Fruit fly (Drosophila melanogaster): Measurements from ENCODE around the gene Plp.

Plp gene

DNA sequence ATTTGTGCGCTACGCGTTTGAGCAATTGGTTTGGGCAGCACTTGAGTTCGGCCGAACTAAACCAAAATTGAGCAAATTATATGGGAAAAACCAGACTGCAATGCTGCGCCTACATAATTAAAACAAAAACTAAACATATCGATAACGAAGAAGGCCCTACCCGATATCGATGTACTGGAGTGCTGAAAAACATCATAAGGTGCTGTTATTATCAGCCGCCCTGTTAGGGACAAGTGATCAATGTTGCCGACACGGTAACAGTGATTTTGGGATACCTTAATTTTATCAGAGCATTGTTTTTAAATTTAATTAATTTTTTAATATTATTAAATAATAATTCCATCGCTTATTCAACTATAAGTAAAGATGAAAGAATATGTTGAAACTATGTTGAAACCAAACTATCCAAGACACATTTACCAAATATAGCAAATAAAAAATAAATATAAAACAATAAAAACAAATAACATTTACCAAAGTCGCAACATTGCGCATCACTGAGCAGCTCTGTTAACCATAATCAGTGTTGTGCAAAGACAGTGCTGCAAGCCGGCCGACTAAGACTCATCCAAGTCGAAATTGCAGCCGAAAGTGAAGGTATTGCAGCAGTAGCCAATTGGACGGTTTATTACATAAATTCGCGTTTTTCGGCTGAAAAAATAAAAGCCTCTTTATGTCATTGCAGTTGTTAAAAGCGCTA, at the start of gene Plp, which contains the start of the genes sstn and GlyRS:
Gene Plp (minus strand): TSS at position 136 of the 700 bp plus-strand sequence.
Gene sstn (minus strand): TSS at position 131 of the 700 bp plus-strand sequence.
Gene GlyRS (plus strand): TSS at position 554 of the 700 bp plus-strand sequence.
- TF ChIP-seq CG15710 (tag; optimal IDR thresholded peaks at IDR 0.05) = peak; percentile 25
- TF ChIP-seq Pif1B (GFP tag; optimal IDR thresholded peaks at IDR 0.05) = no peak
- TF ChIP-seq Snoo (tag; optimal IDR thresholded peaks at IDR 0.05) = no peak
- peak; percentile 47 for TF ChIP-seq CG8159 (tag; optimal IDR thresholded peaks at IDR 0.05)

DNA sequence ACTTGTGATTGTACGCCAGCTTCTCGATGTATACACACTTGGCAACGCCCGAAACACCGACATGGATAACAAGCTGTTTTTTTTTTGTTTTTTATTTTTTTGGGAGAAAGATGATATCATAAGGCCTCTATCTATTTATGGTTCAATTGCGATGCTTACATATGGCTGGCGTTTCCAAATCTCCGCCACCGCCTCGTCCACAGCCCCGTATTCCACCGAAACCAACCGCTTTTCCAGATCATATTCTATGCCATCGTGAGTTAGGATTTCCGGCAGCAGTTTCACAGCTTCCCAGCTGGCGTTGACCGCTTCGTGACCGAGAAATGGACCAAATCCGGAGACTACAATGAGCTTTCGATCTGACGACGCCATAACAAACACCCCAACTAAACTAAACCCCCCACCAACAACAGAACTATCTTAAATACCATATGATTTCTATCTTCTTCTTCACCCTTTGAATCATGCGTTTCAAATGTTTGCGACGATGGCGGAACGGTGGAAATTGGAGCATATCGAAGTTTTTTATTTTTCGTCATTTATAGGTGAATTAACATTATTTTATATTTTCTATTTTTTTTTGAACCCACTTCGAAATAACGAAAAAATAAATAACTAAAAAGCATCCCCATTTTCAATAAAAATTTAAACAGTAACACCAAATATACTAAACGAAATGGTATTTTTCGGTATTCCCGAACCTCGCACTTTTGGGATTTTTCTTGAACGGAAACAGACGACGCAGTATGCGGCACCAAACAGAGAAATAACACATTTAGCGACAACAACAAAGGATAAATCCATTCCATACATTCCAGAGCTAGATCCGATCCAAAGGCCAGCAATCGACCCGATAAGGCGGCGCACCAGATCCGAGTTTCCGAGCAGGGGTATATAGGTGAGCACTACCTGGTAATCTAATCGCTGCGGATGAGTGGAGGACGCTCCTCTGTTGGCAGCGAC, 49.4 kb upstream of the Plp start, which contains the start of the genes CG32147 and Pex3:
Gene CG32147 (minus strand): TSS at position 422 of the 963 bp plus-strand sequence.
Gene Pex3 (plus strand): TSS at position 718 of the 963 bp plus-strand sequence.
- TF ChIP-seq D1 (tag; optimal IDR thresholded peaks at IDR 0.05) (no peak), Ets98B (GFP tag; IDR thresholded peaks at IDR 0.05) (no peak), gl (tag; optimal IDR thresholded peaks at IDR 0.05) (no peak), CG10348 (GFP tag; IDR thresholded peaks at IDR 0.05) (no peak), CG14655 (GFP tag; optimal IDR thresholded peaks at IDR 0.05) (no peak), CG12605 (GFP tag; IDR thresholded peaks at IDR 0.05) (no peak; the same call in 1 of the 2 replicates), CG32121 (GFP tag; IDR thresholded peaks at IDR 0.05) (no peak), CG8159 (tag; optimal IDR thresholded peaks at IDR 0.05) (no peak), fd96Ca (GFP tag; IDR thresholded peaks at IDR 0.05) (no peak), Pif1A (GFP tag; optimal IDR thresholded peaks at IDR 0.05) (no peak), CG8301 (tag; optimal IDR thresholded peaks at IDR 0.05) (no peak), CG17806 (tag; optimal IDR thresholded peaks at IDR 0.05) (no peak)

DNA sequence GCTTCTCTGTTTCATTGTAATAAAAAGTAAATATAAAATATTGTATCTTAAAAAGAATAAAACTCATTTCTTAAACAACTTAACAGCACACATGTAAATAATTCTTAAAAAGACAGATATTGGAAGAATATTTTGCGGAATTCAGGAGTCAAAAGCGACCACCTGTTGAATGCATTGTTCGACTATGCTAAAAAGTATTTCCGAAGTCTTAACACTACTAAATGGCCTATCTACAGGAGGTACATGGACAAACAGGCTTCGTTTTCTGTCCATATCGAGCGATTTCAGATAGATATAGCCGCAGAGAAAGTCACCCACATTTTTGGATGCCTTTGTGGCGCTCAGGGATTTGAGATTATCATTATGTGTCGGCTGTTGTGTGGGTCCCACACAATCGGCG, 48.6 kb upstream of the Plp start:
- TF ChIP-seq CG12605 (GFP tag; IDR thresholded peaks at IDR 0.05) = no peak
- TF ChIP-seq EcR (GFP tag; optimal IDR thresholded peaks at IDR 0.05) = no peak
- no peak for TF ChIP-seq CG17806 (tag; optimal IDR thresholded peaks at IDR 0.05)
- no peak for TF ChIP-seq CG34367 (tag; optimal IDR thresholded peaks at IDR 0.05)
- no peak for TF ChIP-seq CG9948 (tag; optimal IDR thresholded peaks at IDR 0.05)
- no peak for TF ChIP-seq D1 (tag; optimal IDR thresholded peaks at IDR 0.05)
- TF ChIP-seq Pif1A (GFP tag; optimal IDR thresholded peaks at IDR 0.05) = no peak
- no peak for TF ChIP-seq Ets98B (GFP tag; IDR thresholded peaks at IDR 0.05)
- no peak for TF ChIP-seq gl (tag; optimal IDR thresholded peaks at IDR 0.05)
- no peak for TF ChIP-seq CG14655 (GFP tag; optimal IDR thresholded peaks at IDR 0.05)
- TF ChIP-seq rn (GFP tag; IDR thresholded peaks at IDR 0.05) = no peak
- TF ChIP-seq CG8159 (tag; optimal IDR thresholded peaks at IDR 0.05) = no peak
- TF ChIP-seq CG8301 (tag; optimal IDR thresholded peaks at IDR 0.05) = no peak

DNA sequence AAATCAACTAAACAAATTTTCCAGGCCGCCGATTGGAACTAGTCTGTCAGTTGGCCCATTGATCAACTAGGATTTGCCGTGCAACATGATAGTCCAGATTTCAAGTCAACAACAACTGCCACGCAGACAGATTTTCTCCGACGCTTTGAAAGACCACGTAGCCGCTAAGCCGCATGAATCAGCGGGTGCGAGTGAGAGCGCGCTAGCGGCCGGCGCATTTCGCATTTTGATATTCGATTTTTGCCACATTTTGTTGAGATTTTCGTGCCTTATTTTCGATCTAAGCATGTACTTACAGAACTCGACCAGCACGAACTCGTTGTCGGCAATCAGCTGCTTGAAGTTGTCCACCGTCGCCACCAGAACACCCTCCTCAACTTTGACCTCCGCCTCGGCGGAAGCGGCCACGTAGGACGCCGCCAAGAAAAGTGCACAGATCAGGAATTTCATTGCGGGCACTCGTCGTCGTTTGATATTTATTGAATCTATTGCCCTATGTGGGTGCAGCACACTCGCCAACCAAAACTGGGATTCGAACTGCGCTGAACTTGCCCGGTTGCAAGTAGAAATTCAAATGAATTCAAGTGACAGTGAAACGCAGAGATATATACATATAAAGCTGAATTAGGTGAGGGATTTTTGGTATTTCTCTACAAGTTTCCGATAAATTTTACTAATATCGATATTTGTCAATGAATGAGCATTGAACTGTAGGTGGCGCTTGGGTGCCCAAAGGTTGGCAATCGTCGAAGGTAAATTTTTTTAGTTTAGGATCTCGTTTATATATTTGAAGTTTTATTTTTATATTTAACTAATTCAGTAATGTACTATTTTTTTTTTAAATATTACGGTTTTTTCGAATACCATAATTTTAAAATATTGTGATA, 47.7 kb upstream of the Plp start, which contains the start of gene Pdi:
Gene Pdi (minus strand): TSS at position 837 of the 887 bp plus-strand sequence.
- peak; percentile 38; the same call in 1 of the 2 replicates for TF ChIP-seq Ets98B (GFP tag; IDR thresholded peaks at IDR 0.05)
- no peak for TF ChIP-seq CG32121 (GFP tag; IDR thresholded peaks at IDR 0.05)
- TF ChIP-seq CG4496 (GFP tag; IDR thresholded peaks at IDR 0.05) = 0 out of 3 replicates have a peak, but pooled peaks have one; percentile 39
- peak; percentile 33 for TF ChIP-seq Pif1B (GFP tag; optimal IDR thresholded peaks at IDR 0.05)
- TF ChIP-seq Snoo (tag; optimal IDR thresholded peaks at IDR 0.05) = peak; percentile 36

DNA sequence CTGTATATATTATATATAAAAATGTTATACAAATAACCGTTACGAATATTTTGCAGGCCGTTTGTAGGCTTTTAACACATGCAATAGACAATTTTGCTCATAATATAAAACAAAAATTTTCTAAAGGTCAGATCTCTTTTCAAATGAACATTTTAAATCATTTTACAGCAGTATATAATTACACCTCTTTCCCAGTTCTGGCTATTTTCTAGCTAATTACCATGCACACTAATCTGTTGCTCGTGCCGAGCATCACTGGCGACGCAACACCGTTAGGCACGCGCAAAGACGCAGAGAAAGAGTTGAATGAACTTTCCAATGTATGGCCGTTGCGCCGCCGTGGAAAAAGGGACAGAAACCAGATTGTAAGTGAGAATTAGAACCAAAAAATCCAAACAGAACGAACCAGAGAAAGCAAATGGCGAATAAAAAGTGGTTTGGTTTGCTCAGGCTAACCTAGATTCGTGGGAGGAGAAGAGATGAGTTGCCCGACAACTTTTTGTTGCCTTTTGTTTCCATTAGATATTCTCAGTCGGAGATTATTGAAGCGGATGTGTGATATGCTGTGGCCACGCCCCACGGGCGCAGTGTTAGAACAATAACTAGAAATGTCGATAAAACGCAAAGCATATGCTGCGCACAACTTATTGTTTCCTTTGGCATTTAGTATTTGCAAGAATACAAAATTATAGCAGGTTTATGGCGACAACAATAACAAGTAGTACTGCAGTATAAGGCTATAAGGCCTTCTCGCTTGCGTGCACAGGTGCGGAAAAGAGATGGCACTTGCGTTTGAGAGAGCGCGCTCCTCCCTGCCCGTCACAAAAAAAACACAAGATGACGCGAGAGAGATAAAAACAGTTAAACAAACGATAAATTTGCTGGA, 46.8 kb upstream of the Plp start:
- TF ChIP-seq CG9948 (tag; optimal IDR thresholded peaks at IDR 0.05) (peak; percentile 8), gl (tag; optimal IDR thresholded peaks at IDR 0.05) (peak; percentile 40), CG12605 (GFP tag; IDR thresholded peaks at IDR 0.05) (no peak), CG15710 (tag; optimal IDR thresholded peaks at IDR 0.05) (peak; percentile 23), CG4496 (GFP tag; IDR thresholded peaks at IDR 0.05) (peak; percentile 74), Snoo (tag; optimal IDR thresholded peaks at IDR 0.05) (no peak), rn (GFP tag; IDR thresholded peaks at IDR 0.05) (no peak), CG10348 (GFP tag; IDR thresholded peaks at IDR 0.05) (no peak), Ets98B (GFP tag; IDR thresholded peaks at IDR 0.05) (peak; percentile 59), EcR (GFP tag; optimal IDR thresholded peaks at IDR 0.05) (peak; percentile 90), CG34367 (tag; optimal IDR thresholded peaks at IDR 0.05) (peak; percentile 18), fd96Ca (GFP tag; IDR thresholded peaks at IDR 0.05) (no peak; the same call in 2 of the 3 replicates), CG17806 (tag; optimal IDR thresholded peaks at IDR 0.05) (no peak), CG8301 (tag; optimal IDR thresholded peaks at IDR 0.05) (peak; percentile 24), CG8159 (tag; optimal IDR thresholded peaks at IDR 0.05) (peak; percentile 3), D1 (tag; optimal IDR thresholded peaks at IDR 0.05) (no peak), Pif1A (GFP tag; optimal IDR thresholded peaks at IDR 0.05) (no peak), CG32121 (GFP tag; IDR thresholded peaks at IDR 0.05) (peak; percentile 24; the same call in 1 of the 2 replicates), CG14655 (GFP tag; optimal IDR thresholded peaks at IDR 0.05) (peak; percentile 46), Pif1B (GFP tag; optimal IDR thresholded peaks at IDR 0.05) (peak; percentile 2), CG13204 (GFP tag; optimal IDR thresholded peaks at IDR 0.05) (peak; percentile 51)
